In the genomic region with DNA sequence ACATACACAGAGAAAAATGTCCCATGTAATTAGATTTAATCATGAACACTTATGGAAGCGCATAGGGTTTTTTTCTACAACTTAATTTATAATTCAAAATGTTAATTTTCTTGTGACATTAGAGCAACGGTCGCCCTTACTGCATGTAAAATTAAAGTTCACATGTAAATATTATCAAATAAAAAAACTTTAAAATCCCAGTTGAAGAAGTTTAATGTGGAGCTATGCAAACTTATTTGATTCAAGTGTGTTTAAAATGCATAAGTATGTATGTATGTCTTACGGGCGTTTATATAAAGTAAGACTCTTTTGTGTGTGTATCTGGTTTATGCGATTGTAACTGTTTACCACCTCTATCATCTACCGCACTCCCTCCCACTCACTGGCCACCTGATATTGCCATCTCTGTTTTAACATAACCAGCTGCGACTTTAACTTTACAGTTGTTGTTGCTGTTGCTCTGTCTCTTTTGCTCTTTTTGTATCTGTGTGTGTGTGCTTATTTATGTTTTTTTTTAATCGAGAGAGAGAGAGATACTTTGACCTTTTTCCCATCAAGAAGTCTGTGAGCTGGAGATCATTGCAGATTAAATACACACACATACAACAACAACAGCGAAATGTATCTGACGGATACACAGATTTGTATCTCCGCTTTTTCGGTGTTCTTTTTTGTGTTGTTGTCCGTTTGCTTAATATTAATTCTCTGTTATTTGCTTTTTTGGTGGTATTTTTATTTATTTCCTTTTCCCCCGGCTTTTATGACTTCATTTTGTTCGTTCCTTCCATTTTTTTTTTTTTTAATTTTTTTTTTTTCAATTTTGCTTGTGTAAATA, we compare ENCODE assay signal across 1 fruit fly cellular context.
TF ChIP-seq lines count a peak whose summit lies in the region.

No protein-coding gene starts in this region.

TF ChIP-seq in whole organism, embryonic, 481 proteins besides CTCF, POLR2A, EP300 and RAD21 (continued from another document and continues in another):
- TF ChIP-seq crc (GFP tag; optimal IDR thresholded peaks at IDR 0.05; lab: Kevin White, UChicago), result peak; percentile 56
- TF ChIP-seq CG30431 (GFP tag; optimal IDR thresholded peaks at IDR 0.05; lab: Kevin White, UChicago), result peak; percentile 77
- TF ChIP-seq D (optimal IDR thresholded peaks at IDR 0.05; lab: Kevin White, UChicago), result no peak
- TF ChIP-seq D (GFP tag; optimal IDR thresholded peaks at IDR 0.05; lab: Kevin White, UChicago), result peak; percentile 81
- TF ChIP-seq H15 (GFP tag; IDR thresholded peaks at IDR 0.05; lab: Robert Waterston, UW), result peak; percentile 77
- peak; percentile 50 for TF ChIP-seq psq (GFP tag; optimal IDR thresholded peaks at IDR 0.05; lab: Kevin White, UChicago)
- TF ChIP-seq CG10321 (GFP tag; IDR thresholded peaks at IDR 0.05; lab: Robert Waterston, UW), result peak; percentile 75; the same call in 1 of the 2 replicates
- TF ChIP-seq cg (GFP tag; optimal IDR thresholded peaks at IDR 0.05; lab: Kevin White, UChicago), result peak; percentile 93
- peak; percentile 63 for TF ChIP-seq jumu (GFP tag; optimal IDR thresholded peaks at IDR 0.05; lab: Kevin White, UChicago)
- peak; percentile 72 for TF ChIP-seq CG17385 (GFP tag; optimal IDR thresholded peaks at IDR 0.05; lab: Kevin White, UChicago)
- peak; percentile 85 to 88 for TF ChIP-seq dpn (GFP tag; optimal IDR thresholded peaks at IDR 0.05; lab: Kevin White, UChicago)
- TF ChIP-seq rib (GFP tag; IDR thresholded peaks at IDR 0.05; lab: Robert Waterston, UW), result 0 out of 2 replicates have a peak, but pooled peaks have one; percentile 45
- no peak for TF ChIP-seq knrl (GFP tag; IDR thresholded peaks at IDR 0.05; lab: Robert Waterston, UW; ENCODE audit: partially characterized antibody)
- TF ChIP-seq Neu2 (GFP tag; optimal IDR thresholded peaks at IDR 0.05; lab: Kevin White, UChicago; ENCODE audit: borderline replicate concordance), result no peak
- no peak for TF ChIP-seq CG16779 (GFP tag; IDR thresholded peaks at IDR 0.05; lab: Robert Waterston, UW)
- TF ChIP-seq CG7357 (GFP tag; IDR thresholded peaks at IDR 0.05; lab: Robert Waterston, UW), result peak; percentile 56; the same call in 2 of the 3 replicates
- TF ChIP-seq CG8359 (GFP tag; optimal IDR thresholded peaks at IDR 0.05; lab: Kevin White, UChicago; ENCODE audit: borderline replicate concordance), result peak; percentile 81
- TF ChIP-seq dmrt11E (tag; optimal IDR thresholded peaks at IDR 0.05; lab: Kevin White, UChicago), result peak; percentile 90
- peak; percentile 81 for TF ChIP-seq CG10543 (GFP tag; optimal IDR thresholded peaks at IDR 0.05; lab: Kevin White, UChicago)
- TF ChIP-seq CG11504 (tag; optimal IDR thresholded peaks at IDR 0.05; lab: Kevin White, UChicago), result peak; percentile 96
- TF ChIP-seq E2f1 (GFP tag; IDR thresholded peaks at IDR 0.05; lab: Robert Waterston, UW), result peak; percentile 52
- peak; percentile 62 for TF ChIP-seq Usf (GFP tag; optimal IDR thresholded peaks at IDR 0.05; lab: Kevin White, UChicago)
- TF ChIP-seq CG2199 (GFP tag; IDR thresholded peaks at IDR 0.05; lab: Robert Waterston, UW), result peak; percentile 86; the same call in 1 of the 3 replicates
- TF ChIP-seq gfzf (GFP tag; optimal IDR thresholded peaks at IDR 0.05; lab: Kevin White, UChicago), result no peak
- TF ChIP-seq ssp (GFP tag; IDR thresholded peaks at IDR 0.05; lab: Robert Waterston, UW), result peak; percentile 44; the same call in 1 of the 2 replicates
- TF ChIP-seq sima (GFP tag; optimal IDR thresholded peaks at IDR 0.05; lab: Kevin White, UChicago), result peak; percentile 59
- TF ChIP-seq CG2116 (GFP tag; optimal IDR thresholded peaks at IDR 0.05; lab: Kevin White, UChicago), result peak; percentile 56
- TF ChIP-seq CG6254 (GFP tag; optimal IDR thresholded peaks at IDR 0.05; lab: Kevin White, UChicago), result peak; percentile 65
- TF ChIP-seq CG11093 (GFP tag; IDR thresholded peaks at IDR 0.05; lab: Robert Waterston, UW), result peak; percentile 71
- TF ChIP-seq tup (GFP tag; optimal IDR thresholded peaks at IDR 0.05; lab: Kevin White, UChicago), result no peak
- no peak for TF ChIP-seq luna (GFP tag; optimal IDR thresholded peaks at IDR 0.05; lab: Kevin White, UChicago)
- TF ChIP-seq ab (GFP tag; optimal IDR thresholded peaks at IDR 0.05; lab: Kevin White, UChicago), result peak; percentile 50
- peak; percentile 86 for TF ChIP-seq CG2712 (tag; optimal IDR thresholded peaks at IDR 0.05; lab: Kevin White, UChicago)
- TF ChIP-seq wor (GFP tag; IDR thresholded peaks at IDR 0.05; lab: Robert Waterston, UW), result peak; percentile 74
- TF ChIP-seq mirr (GFP tag; optimal IDR thresholded peaks at IDR 0.05; lab: Kevin White, UChicago), result peak; percentile 35
- peak; percentile 94 for TF ChIP-seq CG7556 (GFP tag; optimal IDR thresholded peaks at IDR 0.05; lab: Kevin White, UChicago)
- TF ChIP-seq Dip2 (GFP tag; IDR thresholded peaks at IDR 0.05; lab: Robert Waterston, UW), result no peak
- TF ChIP-seq pfk (GFP tag; optimal IDR thresholded peaks at IDR 0.05; lab: Kevin White, UChicago), result peak; percentile 43
- peak; percentile 96 for TF ChIP-seq grn (GFP tag; optimal IDR thresholded peaks at IDR 0.05; lab: Kevin White, UChicago)
- peak; percentile 89 for TF ChIP-seq NfI (GFP tag; optimal IDR thresholded peaks at IDR 0.05; lab: Kevin White, UChicago)
- peak; percentile 83 for TF ChIP-seq HmgZ (tag; optimal IDR thresholded peaks at IDR 0.05; lab: Kevin White, UChicago)
- peak; percentile 89 for TF ChIP-seq CG1602 (GFP tag; optimal IDR thresholded peaks at IDR 0.05; lab: Kevin White, UChicago)
- peak; percentile 65 for TF ChIP-seq ac (GFP tag; optimal IDR thresholded peaks at IDR 0.05; lab: Kevin White, UChicago)
- peak; percentile 81 for TF ChIP-seq pum (GFP tag; optimal IDR thresholded peaks at IDR 0.05; lab: Kevin White, UChicago)
- TF ChIP-seq Meics (GFP tag; optimal IDR thresholded peaks at IDR 0.05; lab: Kevin White, UChicago), result peak; percentile 75
- TF ChIP-seq esg (GFP tag; conservative IDR thresholded peaks at IDR 0.05; lab: Robert Waterston, UW), result peak; percentile 82
- peak; percentile 38 for TF ChIP-seq CG17802 (tag; optimal IDR thresholded peaks at IDR 0.05; lab: Kevin White, UChicago)
- peak; percentile 42; the same call in 2 of the 4 replicates for TF ChIP-seq Gug (GFP tag; IDR thresholded peaks at IDR 0.05; lab: Robert Waterston, UW)
- peak; percentile 88 for TF ChIP-seq seq (GFP tag; IDR thresholded peaks at IDR 0.05; lab: Robert Waterston, UW)
- peak; percentile 97 for TF ChIP-seq CoRest (tag; optimal IDR thresholded peaks at IDR 0.05; lab: Kevin White, UChicago)
- peak; percentile 3 for TF ChIP-seq BEAF-32 (GFP tag; optimal IDR thresholded peaks at IDR 0.05; lab: Kevin White, UChicago)
- TF ChIP-seq pzg (GFP tag; optimal IDR thresholded peaks at IDR 0.05; lab: Kevin White, UChicago), result no peak
- peak; percentile 60 for TF ChIP-seq CG8290 (GFP tag; optimal IDR thresholded peaks at IDR 0.05; lab: Kevin White, UChicago)
- peak; percentile 8 to 42 for TF ChIP-seq CG8290 (tag; optimal IDR thresholded peaks at IDR 0.05; lab: Kevin White, UChicago)
- TF ChIP-seq CG17612 (GFP tag; IDR thresholded peaks at IDR 0.05; lab: Robert Waterston, UW), result no peak
- TF ChIP-seq pita (GFP tag; optimal IDR thresholded peaks at IDR 0.05; lab: Kevin White, UChicago), result no peak
- no peak for TF ChIP-seq amos (GFP tag; IDR thresholded peaks at IDR 0.05; lab: Robert Waterston, UW; ENCODE audit: partially characterized antibody)
- TF ChIP-seq CG8388 (GFP tag; optimal IDR thresholded peaks at IDR 0.05; lab: Kevin White, UChicago), result peak; percentile 78
- peak; percentile 34 for TF ChIP-seq CG15011 (GFP tag; optimal IDR thresholded peaks at IDR 0.05; lab: Kevin White, UChicago)
- TF ChIP-seq corto (GFP tag; optimal IDR thresholded peaks at IDR 0.05; lab: Kevin White, UChicago), result peak; percentile 68
- TF ChIP-seq CG14710 (tag; optimal IDR thresholded peaks at IDR 0.05; lab: Kevin White, UChicago), result peak; percentile 76
- peak; percentile 67; the same call in 1 of the 2 replicates for TF ChIP-seq vvl (GFP tag; IDR thresholded peaks at IDR 0.05; lab: Robert Waterston, UW)
- peak; percentile 61 for TF ChIP-seq NC2β (GFP tag; optimal IDR thresholded peaks at IDR 0.05; lab: Kevin White, UChicago)
- TF ChIP-seq sisA (GFP tag; IDR thresholded peaks at IDR 0.05; lab: Robert Waterston, UW), result peak; percentile 65
- TF ChIP-seq shn (GFP tag; optimal IDR thresholded peaks at IDR 0.05; lab: Kevin White, UChicago), result peak; percentile 85
- no peak for TF ChIP-seq fru (optimal IDR thresholded peaks at IDR 0.05; lab: Kevin White, UChicago)
- peak; percentile 18 for TF ChIP-seq Dip3 (GFP tag; optimal IDR thresholded peaks at IDR 0.05; lab: Kevin White, UChicago)
- peak; percentile 15 for TF ChIP-seq MESR4 (GFP tag; optimal IDR thresholded peaks at IDR 0.05; lab: Kevin White, UChicago)
- peak; percentile 69 for TF ChIP-seq D19A (tag; optimal IDR thresholded peaks at IDR 0.05; lab: Kevin White, UChicago)
- no peak for TF ChIP-seq klu (GFP tag; IDR thresholded peaks at IDR 0.05; lab: Robert Waterston, UW)
- no peak for TF ChIP-seq CG7745 (tag; optimal IDR thresholded peaks at IDR 0.05; lab: Kevin White, UChicago)
- TF ChIP-seq Hr3 (GFP tag; optimal IDR thresholded peaks at IDR 0.05; lab: Kevin White, UChicago), result peak; percentile 91
- TF ChIP-seq crp (GFP tag; optimal IDR thresholded peaks at IDR 0.05; lab: Kevin White, UChicago), result peak in 1 of 2 experiments; percentile 51
- peak; percentile 81 for TF ChIP-seq Xrp1 (GFP tag; IDR thresholded peaks at IDR 0.05; lab: Robert Waterston, UW)
- peak; percentile 95 for TF ChIP-seq Abd-B (GFP tag; optimal IDR thresholded peaks at IDR 0.05; lab: Kevin White, UChicago)
- peak; percentile 88 for TF ChIP-seq gsb-n (tag; optimal IDR thresholded peaks at IDR 0.05; lab: Kevin White, UChicago)
- TF ChIP-seq CG4328 (GFP tag; optimal IDR thresholded peaks at IDR 0.05; lab: Kevin White, UChicago), result peak; percentile 45
- no peak for TF ChIP-seq CG31388 (GFP tag; optimal IDR thresholded peaks at IDR 0.05; lab: Kevin White, UChicago)
- TF ChIP-seq dati (GFP tag; IDR thresholded peaks at IDR 0.05; lab: Robert Waterston, UW), result no peak
- TF ChIP-seq CG12769 (tag; optimal IDR thresholded peaks at IDR 0.05; lab: Kevin White, UChicago), result no peak
- TF ChIP-seq CG4424 (GFP tag; optimal IDR thresholded peaks at IDR 0.05; lab: Kevin White, UChicago), result peak; percentile 70
- 0 out of 3 replicates have a peak, but pooled peaks have one; percentile 27 for TF ChIP-seq jigr1 (GFP tag; IDR thresholded peaks at IDR 0.05; lab: Robert Waterston, UW)
- peak; percentile 89 for TF ChIP-seq pros (GFP tag; optimal IDR thresholded peaks at IDR 0.05; lab: Kevin White, UChicago)
- peak; percentile 61 for TF ChIP-seq eyg (GFP tag; optimal IDR thresholded peaks at IDR 0.05; lab: Kevin White, UChicago)
- TF ChIP-seq cad (GFP tag; optimal IDR thresholded peaks at IDR 0.05; lab: Kevin White, UChicago), result no peak
- peak; percentile 86 for TF ChIP-seq CG3407 (GFP tag; optimal IDR thresholded peaks at IDR 0.05; lab: Kevin White, UChicago)
- no peak for TF ChIP-seq ham (GFP tag; IDR thresholded peaks at IDR 0.05; lab: Robert Waterston, UW)
- TF ChIP-seq bab2 (GFP tag; optimal IDR thresholded peaks at IDR 0.05; lab: Kevin White, UChicago), result peak; percentile 78
- TF ChIP-seq sr (GFP tag; IDR thresholded peaks at IDR 0.05; lab: Robert Waterston, UW), result no peak
- peak; percentile 87 for TF ChIP-seq CG31441 (GFP tag; IDR thresholded peaks at IDR 0.05; lab: Robert Waterston, UW)
- TF ChIP-seq kni (GFP tag; optimal IDR thresholded peaks at IDR 0.05; lab: Kevin White, UChicago), result peak; percentile 78
- TF ChIP-seq unpg (GFP tag; optimal IDR thresholded peaks at IDR 0.05; lab: Kevin White, UChicago), result peak; percentile 94
- peak; percentile 18; the same call in 1 of the 2 replicates for TF ChIP-seq sim (GFP tag; IDR thresholded peaks at IDR 0.05; lab: Robert Waterston, UW)
- 0 out of 2 replicates have a peak, but pooled peaks have one; percentile 6 for TF ChIP-seq CG11247 (GFP tag; IDR thresholded peaks at IDR 0.05; lab: Robert Waterston, UW)
- no peak for TF ChIP-seq CG16813 (GFP tag; IDR thresholded peaks at IDR 0.05; lab: Robert Waterston, UW; ENCODE audit: partially characterized antibody)
- peak; percentile 87 for TF ChIP-seq org-1 (GFP tag; optimal IDR thresholded peaks at IDR 0.05; lab: Kevin White, UChicago)
- no peak for TF ChIP-seq CG15073 (GFP tag; optimal IDR thresholded peaks at IDR 0.05; lab: Kevin White, UChicago)
- peak; percentile 89 for TF ChIP-seq CG9817 (tag; optimal IDR thresholded peaks at IDR 0.05; lab: Kevin White, UChicago)
- peak; percentile 63 for TF ChIP-seq wdn (GFP tag; IDR thresholded peaks at IDR 0.05; lab: Robert Waterston, UW)
- TF ChIP-seq pan (optimal IDR thresholded peaks at IDR 0.05; lab: Kevin White, UChicago), result no peak
- peak in 1 of 2 experiments; percentile 61 for TF ChIP-seq pan (GFP tag; optimal IDR thresholded peaks at IDR 0.05 in 1 of 2, IDR thresholded peaks at IDR 0.05 in 1 of 2)
- TF ChIP-seq CG5180 (GFP tag; optimal IDR thresholded peaks at IDR 0.05; lab: Kevin White, UChicago), result peak; percentile 51
- no peak for TF ChIP-seq cas (GFP tag; IDR thresholded peaks at IDR 0.05; lab: Robert Waterston, UW)
- TF ChIP-seq Sry-δ (GFP tag; optimal IDR thresholded peaks at IDR 0.05; lab: Kevin White, UChicago), result peak; percentile 60
- peak; percentile 81 for TF ChIP-seq H2.0 (GFP tag; IDR thresholded peaks at IDR 0.05; lab: Robert Waterston, UW)
- no peak for TF ChIP-seq nerfin-2 (GFP tag; IDR thresholded peaks at IDR 0.05; lab: Robert Waterston, UW; ENCODE audit: partially characterized antibody)
- TF ChIP-seq slbo (GFP tag; IDR thresholded peaks at IDR 0.05; lab: Robert Waterston, UW), result peak; percentile 81
- peak; percentile 88 for TF ChIP-seq Hsf (GFP tag; optimal IDR thresholded peaks at IDR 0.05; lab: Kevin White, UChicago)
- no peak for TF ChIP-seq crol (GFP tag; IDR thresholded peaks at IDR 0.05; lab: Robert Waterston, UW)
- TF ChIP-seq CG34376 (GFP tag; optimal IDR thresholded peaks at IDR 0.05; lab: Kevin White, UChicago), result peak; percentile 18
- TF ChIP-seq maf-S (GFP tag; optimal IDR thresholded peaks at IDR 0.05; lab: Kevin White, UChicago), result peak; percentile 71
- TF ChIP-seq mam (GFP tag; optimal IDR thresholded peaks at IDR 0.05; lab: Kevin White, UChicago), result peak; percentile 68
- peak; percentile 97 for TF ChIP-seq sens (GFP tag; lab: Kevin White, UChicago)
- TF ChIP-seq ttk (GFP tag; IDR thresholded peaks at IDR 0.05; lab: Robert Waterston, UW), result 0 out of 2 replicates have a peak, but pooled peaks have one; percentile 17
- TF ChIP-seq MBD-R2 (GFP tag; IDR thresholded peaks at IDR 0.05; lab: Robert Waterston, UW), result no peak
- no peak for TF ChIP-seq Doc3 (GFP tag; IDR thresholded peaks at IDR 0.05; lab: Robert Waterston, UW; ENCODE audit: partially characterized antibody)
- TF ChIP-seq Poxn (GFP tag; IDR thresholded peaks at IDR 0.05; lab: Robert Waterston, UW), result no peak
- TF ChIP-seq disco-r (GFP tag; optimal IDR thresholded peaks at IDR 0.05; lab: Kevin White, UChicago), result peak; percentile 66
- peak; percentile 84 for TF ChIP-seq Atf6 (GFP tag; IDR thresholded peaks at IDR 0.05; lab: Robert Waterston, UW)
- no peak for TF ChIP-seq Doc2 (GFP tag; IDR thresholded peaks at IDR 0.05; lab: Robert Waterston, UW)
